Worm (Caenorhabditis elegans) whole organism, young adult: ENCODE results near the gene C18G1.6.

Source experiments
- B0019.2 ChIP-seq: fragments of 200-800 bp; sonication (Bioruptor generic); conservative IDR thresholded peaks from 2 replicates; pipeline ENCODE4 v1.3.6; 2022; ENCODE audit warnings: missing genetic modification reagents, missing genetic modification characterization, missing compliant biosample characterization
- C06A6.2 ChIP-seq: fragments of 200-800 bp; sonication (Bioruptor generic); conservative IDR thresholded peaks from 2 replicates; pipeline ENCODE4 v1.3.6; 2022; ENCODE audit warnings: missing genetic modification characterization, missing compliant biosample characterization
- D2030.7 ChIP-seq: fragments of 200-800 bp; sonication (Bioruptor generic); IDR thresholded peaks from 2 replicates; pipeline ENCODE4 v1.3.6; 2022; ENCODE audit warnings: missing genetic modification reagents, missing genetic modification characterization, missing compliant biosample characterization
- F33H1.4 ChIP-seq: fragments of 200-800 bp; sonication (Bioruptor generic); IDR thresholded peaks from 2 replicates; pipeline ENCODE4 v1.3.6; 2022; ENCODE audit warnings: missing genetic modification reagents, missing genetic modification characterization, missing compliant biosample characterization
- F52B5.7 ChIP-seq: sonication (generic microtip); optimal IDR thresholded peaks from 2 replicates; lab custom pipeline; 2016; ENCODE audit warnings: mild to moderate bottlenecking, missing genetic modification characterization, missing compliant biosample characterization
- F55B11.4 ChIP-seq: sonication (generic microtip); optimal IDR thresholded peaks from 2 replicates; lab custom pipeline; 2016; ENCODE audit warnings: missing compliant biosample characterization, missing genetic modification characterization, borderline replicate concordance; ENCODE audit not compliant: insufficient read depth
- F57A8.1 ChIP-seq: fragments of 200-800 bp; sonication (Bioruptor generic); optimal IDR thresholded peaks from 2 replicates; lab custom pipeline; 2018; ENCODE audit warnings: mild to moderate bottlenecking, missing genetic modification characterization, moderate library complexity, missing compliant biosample characterization
- Y53F4B.3 ChIP-seq: fragments of 200-800 bp; sonication (Bioruptor generic); IDR thresholded peaks from 2 replicates; pipeline ENCODE4 v1.3.6; 2022; ENCODE audit warnings: missing genetic modification reagents, missing genetic modification characterization, missing compliant biosample characterization
- Y53G8AR.9 ChIP-seq: fragments of 200-800 bp; sonication (Bioruptor generic); conservative IDR thresholded peaks from 2 replicates; pipeline ENCODE4 v1.3.6; 2022; ENCODE audit warnings: missing genetic modification reagents, missing genetic modification characterization, missing compliant biosample characterization
- Y67H2A.10 ChIP-seq: fragments of 200-800 bp; sonication (Bioruptor generic); conservative IDR thresholded peaks from 2 replicates; pipeline ENCODE4 v1.3.6; 2022; ENCODE audit warnings: missing genetic modification reagents, missing genetic modification characterization, missing compliant biosample characterization
- Y79H2A.3 ChIP-seq: fragments of 200-800 bp; sonication (Bioruptor generic); conservative IDR thresholded peaks from 2 replicates; pipeline ENCODE4 v1.3.6; 2022; ENCODE audit warnings: missing genetic modification reagents, missing genetic modification characterization, missing compliant biosample characterization
- Y95B8A.8 ChIP-seq: fragments of 200-800 bp; sonication (Bioruptor generic); IDR thresholded peaks from 2 replicates; pipeline ENCODE4 v1.3.6; 2022; ENCODE audit warnings: missing genetic modification reagents, missing genetic modification characterization, missing compliant biosample characterization
- ZK185.1 ChIP-seq: sonication (generic microtip); optimal IDR thresholded peaks from 2 replicates; lab custom pipeline; 2016; ENCODE audit warnings: mild to moderate bottlenecking, missing genetic modification characterization, missing compliant biosample characterization; ENCODE audit not compliant: poor library complexity, severe bottlenecking
- attf-3 ChIP-seq: fragments of 200-800 bp; sonication (Bioruptor generic); conservative IDR thresholded peaks from 2 replicates; pipeline ENCODE4 v1.3.6; 2022; ENCODE audit warnings: missing genetic modification reagents, missing genetic modification characterization, missing compliant biosample characterization
- bed-2 ChIP-seq: fragments of 200-800 bp; sonication (Bioruptor generic); IDR thresholded peaks from 2 replicates; pipeline ENCODE4 v1.3.6; 2022; ENCODE audit warnings: missing genetic modification reagents, missing genetic modification characterization, missing compliant biosample characterization
- ceh-27 ChIP-seq: fragments of 200-800 bp; sonication (Bioruptor generic); optimal IDR thresholded peaks from 2 replicates; lab custom pipeline; 2018; ENCODE audit warnings: mild to moderate bottlenecking, missing genetic modification characterization, moderate library complexity, missing compliant biosample characterization
- ceh-91 ChIP-seq: fragments of 200-800 bp; sonication (Bioruptor generic); IDR thresholded peaks from 2 replicates; pipeline ENCODE4 v1.3.6; 2022; ENCODE audit warnings: missing genetic modification reagents, missing genetic modification characterization, missing compliant biosample characterization
- dox-1 ChIP-seq: fragments of 200-800 bp; sonication (Bioruptor generic); IDR thresholded peaks from 2 replicates; pipeline ENCODE4 v1.3.6; 2022; ENCODE audit warnings: missing genetic modification reagents, missing genetic modification characterization, missing compliant biosample characterization
- efl-1 ChIP-seq: fragments of 150-350 bp; optimal IDR thresholded peaks from 2 replicates; lab custom pipeline; 2014; ENCODE audit warnings: missing biosample characterization, missing genetic modification reagents, missing genetic modification characterization
- egrh-3 ChIP-seq: fragments of 200-800 bp; sonication (Bioruptor generic); IDR thresholded peaks from 2 replicates; pipeline ENCODE4 v1.3.6; 2022; ENCODE audit warnings: missing genetic modification reagents, missing genetic modification characterization, missing compliant biosample characterization
- ekl-4 ChIP-seq: fragments of 200-800 bp; sonication (Bioruptor generic); IDR thresholded peaks from 2 replicates; pipeline ENCODE4 v1.3.6; 2022; ENCODE audit warnings: missing genetic modification reagents, missing genetic modification characterization, missing compliant biosample characterization
- fkh-3 ChIP-seq: sonication (generic microtip); optimal IDR thresholded peaks from 2 replicates; lab custom pipeline; 2016; ENCODE audit warnings: mild to moderate bottlenecking, missing genetic modification characterization, missing compliant biosample characterization
- hmg-1.2 ChIP-seq: fragments of 200-800 bp; sonication (Bioruptor generic); IDR thresholded peaks from 2 replicates; pipeline ENCODE4 v1.3.6; 2022; ENCODE audit warnings: missing genetic modification reagents, missing genetic modification characterization, missing compliant biosample characterization
- hmg-20 ChIP-seq: fragments of 200-800 bp; sonication (Bioruptor generic); IDR thresholded peaks from 2 replicates; pipeline ENCODE4 v1.3.6; 2022; ENCODE audit warnings: missing genetic modification reagents, missing genetic modification characterization, missing compliant biosample characterization
- hsf-1 ChIP-seq: fragments of 200-800 bp; sonication (Bioruptor generic); IDR thresholded peaks from 2 replicates; pipeline ENCODE4 v1.3.6; 2022; ENCODE audit warnings: missing genetic modification reagents, missing genetic modification characterization, missing compliant biosample characterization
- lin-35 ChIP-seq, 3 experiments: fragments of 150-350 bp in 2 of 3; sonication (generic microtip) in 1 of 3; optimal IDR thresholded peaks; 2 replicates each; lab custom pipeline; 2014 to 2018; ENCODE audit warnings: missing biosample characterization in 3 of 3, missing genetic modification characterization in 3 of 3, missing genetic modification reagents in 3 of 3
- lin-54 ChIP-seq: fragments of 200-800 bp; sonication (Bioruptor generic); optimal IDR thresholded peaks from 2 replicates; lab custom pipeline; 2018; ENCODE audit warnings: mild to moderate bottlenecking, missing genetic modification characterization, missing compliant biosample characterization
- lir-1 ChIP-seq: fragments of 200-800 bp; sonication (Bioruptor generic); conservative IDR thresholded peaks from 2 replicates; pipeline ENCODE4 v1.3.6; 2022; ENCODE audit warnings: missing genetic modification reagents, missing genetic modification characterization, missing compliant biosample characterization
- madf-6 ChIP-seq: fragments of 200-800 bp; sonication (Bioruptor generic); IDR thresholded peaks from 2 replicates; pipeline ENCODE4 v1.3.6; 2022; ENCODE audit warnings: missing genetic modification reagents, missing genetic modification characterization, missing compliant biosample characterization
- madf-8 ChIP-seq: fragments of 200-800 bp; sonication (Bioruptor generic); conservative IDR thresholded peaks from 2 replicates; pipeline ENCODE4 v1.3.6; 2022; ENCODE audit warnings: missing genetic modification reagents, missing genetic modification characterization, missing compliant biosample characterization
- mcd-1 ChIP-seq: fragments of 200-800 bp; sonication (Bioruptor generic); IDR thresholded peaks from 2 replicates; pipeline ENCODE4 v1.3.6; 2022; ENCODE audit warnings: missing genetic modification reagents, missing genetic modification characterization, missing compliant biosample characterization
- nhr-80 ChIP-seq: sonication (generic microtip); optimal IDR thresholded peaks from 2 replicates; lab custom pipeline; 2016; ENCODE audit warnings: missing genetic modification characterization, missing compliant biosample characterization
- rcor-1 ChIP-seq: fragments of 200-800 bp; sonication (Bioruptor generic); IDR thresholded peaks from 2 replicates; pipeline ENCODE4 v1.3.6; 2022; ENCODE audit warnings: missing genetic modification reagents, missing genetic modification characterization, missing compliant biosample characterization
- snpc-1.1 ChIP-seq: sonication (generic microtip); optimal IDR thresholded peaks from 2 replicates; lab custom pipeline; 2017; ENCODE audit warnings: missing genetic modification characterization, mild to moderate bottlenecking, missing compliant biosample characterization, antibody characterized with exemption, moderate library complexity, missing genotype, missing genetic modification reagents; ENCODE audit not compliant: insufficient read depth
- snpc-1.3 ChIP-seq: sonication (generic microtip); optimal IDR thresholded peaks from 2 replicates; lab custom pipeline; 2017; ENCODE audit warnings: missing genetic modification characterization, mild to moderate bottlenecking, missing compliant biosample characterization, antibody characterized with exemption, moderate library complexity, missing genotype, missing genetic modification reagents; ENCODE audit not compliant: insufficient read depth
- tbp1 ChIP-seq: fragments of 200-800 bp; sonication (Bioruptor generic); optimal IDR thresholded peaks from 2 replicates; lab custom pipeline; 2018; ENCODE audit warnings: mild to moderate bottlenecking, missing genetic modification characterization, missing compliant biosample characterization
- tbx-9 ChIP-seq: sonication (generic microtip); optimal IDR thresholded peaks from 2 replicates; lab custom pipeline; 2016; ENCODE audit warnings: borderline replicate concordance, missing genetic modification characterization, inconsistent platforms, missing compliant biosample characterization
- unc-130 ChIP-seq: sonication (generic microtip); optimal IDR thresholded peaks from 2 replicates; lab custom pipeline; 2016; ENCODE audit warnings: missing genetic modification reagents, missing genetic modification characterization, missing compliant biosample characterization
- xnd-1 ChIP-seq: sonication (generic microtip); optimal IDR thresholded peaks from 2 replicates; lab custom pipeline; 2016; ENCODE audit warnings: missing genotype, missing genetic modification reagents, missing genetic modification characterization, missing compliant biosample characterization
- ztf-18 ChIP-seq: sonication (generic microtip); optimal IDR thresholded peaks from 2 replicates; lab custom pipeline; 2016; ENCODE audit warnings: missing genotype, mild to moderate bottlenecking, missing genetic modification characterization, missing compliant biosample characterization
- ztf-26 ChIP-seq: sonication (generic microtip); optimal IDR thresholded peaks from 2 replicates; lab custom pipeline; 2017; ENCODE audit warnings: missing genetic modification characterization, missing compliant biosample characterization
- ztf-28 ChIP-seq: fragments of 200-800 bp; sonication (Bioruptor generic); IDR thresholded peaks from 2 replicates; pipeline ENCODE4 v1.3.6; 2022; ENCODE audit warnings: missing genetic modification reagents, missing genetic modification characterization, missing compliant biosample characterization
- ztf-6 ChIP-seq: fragments of 200-800 bp; sonication (Bioruptor generic); IDR thresholded peaks from 2 replicates; pipeline ENCODE4 v1.3.6; 2022; ENCODE audit warnings: missing genetic modification reagents, missing genetic modification characterization, missing compliant biosample characterization

Gene C18G1.6

DNA sequence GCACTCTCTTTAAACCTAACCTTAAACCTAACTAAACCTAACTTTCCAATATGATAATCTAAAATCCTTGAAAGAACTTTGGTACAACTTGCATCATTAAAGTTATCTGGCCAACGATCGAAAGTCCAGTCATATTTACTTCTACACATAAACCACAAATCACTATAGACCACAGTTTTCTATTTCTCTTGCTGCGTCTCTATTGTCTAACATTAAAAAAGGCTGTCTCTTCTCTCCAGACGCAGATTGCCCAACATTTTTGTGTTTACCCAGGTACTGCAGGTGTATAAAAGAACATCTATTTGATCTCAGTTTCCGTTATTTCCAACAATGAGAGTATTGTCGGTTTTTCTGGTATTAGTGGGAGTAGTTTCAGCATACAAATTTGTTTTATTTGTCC lies 8.2 kb upstream of the C18G1.6 start, which contains the start of gene ugt-61:
ugt-61 (plus strand) TSS at position 233 of the 400 bp plus-strand sequence.
- TF ChIP-seq tbx-9 (tag; lab: Kevin White, UChicago) = no peak
- no peak for TF ChIP-seq dox-1 (GFP tag; lab: Robert Waterston, UW)
- TF ChIP-seq nhr-80 (tag; lab: Kevin White, UChicago) = peak; percentile 16
- peak; percentile 51; the same call in 1 of the 2 replicates for TF ChIP-seq hmg-1.2 (GFP tag; lab: Robert Waterston, UW)
- TF ChIP-seq C06A6.2 (GFP tag; lab: Robert Waterston, UW) = no peak
- TF ChIP-seq attf-3 (GFP tag; lab: Robert Waterston, UW) = no peak

DNA sequence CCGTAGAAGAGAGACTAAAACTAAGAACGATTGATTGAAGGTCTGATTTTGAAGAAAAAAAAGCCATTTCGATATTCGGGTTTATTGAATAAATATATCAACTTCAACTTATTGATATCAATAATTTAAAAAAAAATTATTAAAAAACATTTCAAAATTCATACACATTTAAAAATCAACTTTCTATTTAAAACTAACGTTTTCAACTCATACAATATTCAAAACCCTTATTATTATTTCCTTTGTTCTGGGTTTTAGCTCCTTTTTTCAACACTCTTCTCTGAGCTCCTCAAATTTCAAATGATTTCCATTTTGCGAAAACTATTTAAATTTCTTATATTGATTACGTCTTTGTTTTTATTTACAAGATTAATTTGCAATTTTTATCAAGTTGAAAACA lies 5.1 kb upstream of the C18G1.6 start, which contains the start of gene C18G1.7:
C18G1.7 (plus strand) TSS at position 301 of the 400 bp plus-strand sequence.
- TF ChIP-seq ZK185.1 (tag; lab: Kevin White, UChicago) (no peak), hmg-20 (no peak), lir-1 (GFP tag; lab: Robert Waterston, UW) (no peak), Y53G8AR.9 (no peak), fkh-3 (no peak), Y67H2A.10 (GFP tag; lab: Robert Waterston, UW) (no peak), madf-8 (no peak), lin-35 (GFP tag; optimal IDR thresholded peaks at IDR 0.05; lab: Kevin White, UChicago) (no peak), hmg-1.2 (GFP tag; lab: Robert Waterston, UW) (no peak)

DNA sequence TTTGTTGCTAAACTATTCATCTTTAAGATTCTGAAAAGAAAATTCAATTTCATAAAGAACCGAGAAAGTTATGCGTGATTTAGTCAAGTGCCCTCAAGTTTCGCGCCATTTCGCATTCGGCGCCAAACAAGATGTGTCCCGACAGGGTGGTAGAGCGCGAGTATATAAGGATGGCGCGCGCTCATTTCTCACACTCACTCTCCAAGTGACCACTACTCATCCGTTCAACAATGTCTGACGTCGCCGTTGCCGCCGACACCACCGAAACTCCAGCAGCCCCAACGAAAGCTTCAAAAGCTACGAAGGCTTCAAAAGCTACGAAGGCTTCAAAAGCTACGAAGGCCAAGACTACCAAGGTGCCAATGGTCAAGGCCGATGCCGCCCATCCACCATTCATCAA lies 3.7 kb downstream of the C18G1.6 start, which contains the start of gene hil-4:
hil-4 (plus strand) TSS at position 191 of the 400 bp plus-strand sequence.
- TF ChIP-seq ztf-18 (tag; lab: Kevin White, UChicago) (no peak), F55B11.4 (tag; lab: Kevin White, UChicago) (no peak), B0019.2 (GFP tag; lab: Robert Waterston, UW) (peak; percentile 45), unc-130 (GFP tag; lab: Kevin White, UChicago) (peak; percentile 24), Y79H2A.3 (GFP tag; lab: Robert Waterston, UW) (peak; percentile 51; the same call in 1 of the 2 replicates), mcd-1 (GFP tag; lab: Robert Waterston, UW) (peak; percentile 42), F57A8.1 (GFP tag; lab: Kevin White, UChicago) (no peak), Y95B8A.8 (GFP tag; lab: Robert Waterston, UW) (peak; percentile 75; the same call in 1 of the 2 replicates), egrh-3 (GFP tag; lab: Robert Waterston, UW) (0 out of 2 replicates have a peak, but pooled peaks have one; percentile 17), ztf-28 (GFP tag; lab: Robert Waterston, UW) (peak; percentile 84), D2030.7 (GFP tag; lab: Robert Waterston, UW) (peak; percentile 90), lin-54 (peak; percentile 53), efl-1 (GFP tag; lab: Kevin White, UChicago) (peak; percentile 91), ztf-6 (GFP tag; lab: Robert Waterston, UW) (0 out of 2 replicates have a peak, but pooled peaks have one; percentile 49), madf-6 (GFP tag; lab: Robert Waterston, UW) (peak; percentile 96), xnd-1 (tag; lab: Kevin White, UChicago) (peak; percentile 80), hmg-1.2 (GFP tag; lab: Robert Waterston, UW) (peak; percentile 45; the same call in 1 of the 2 replicates), bed-2 (GFP tag; lab: Robert Waterston, UW) (0 out of 2 replicates have a peak, but pooled peaks have one; percentile 14), snpc-1.3 (tag; lab: Kevin White, UChicago) (no peak), ceh-27 (GFP tag; lab: Kevin White, UChicago) (peak; percentile 21), lir-1 (GFP tag; lab: Robert Waterston, UW) (0 out of 2 replicates have a peak, but pooled peaks have one; percentile 35), snpc-1.1 (tag; lab: Kevin White, UChicago) (no peak), dox-1 (GFP tag; lab: Robert Waterston, UW) (peak; percentile 87), tbp1 (GFP tag; lab: Kevin White, UChicago) (peak; percentile 69), ekl-4 (GFP tag; lab: Robert Waterston, UW) (peak; percentile 74; the same call in 1 of the 2 replicates), ztf-26 (tag; lab: Kevin White, UChicago) (no peak), ceh-91 (peak; percentile 86), rcor-1 (peak; percentile 47), Y53F4B.3 (GFP tag; lab: Robert Waterston, UW) (no peak), F52B5.7 (no peak), F33H1.4 (GFP tag; lab: Robert Waterston, UW) (peak; percentile 79), madf-8 (peak; percentile 86), hsf-1 (peak; percentile 78), Y67H2A.10 (GFP tag; lab: Robert Waterston, UW) (peak; percentile 20; the same call in 1 of the 2 replicates)
